Worm (Caenorhabditis elegans) whole organism, late embryonic: ENCODE results near the gene T11G6.2.

Experiments
- C08G9.2 ChIP-seq: sonication (generic microtip); optimal IDR thresholded peaks from 2 replicates; lab custom pipeline; 2016; ENCODE audit warnings: mild to moderate bottlenecking, missing genetic modification characterization, moderate library complexity, missing compliant biosample characterization
- C38D4.7 ChIP-seq: fragments of 200-800 bp; sonication (Bioruptor generic); optimal IDR thresholded peaks from 2 replicates; lab custom pipeline; 2018; ENCODE audit warnings: mild to moderate bottlenecking, missing genetic modification characterization, moderate library complexity, missing compliant biosample characterization
- F13H6.1 ChIP-seq: sonication (generic microtip); optimal IDR thresholded peaks from 2 replicates; lab custom pipeline; 2016; ENCODE audit warnings: missing genetic modification characterization, missing compliant biosample characterization
- K09A11.1 ChIP-seq: sonication (generic microtip); optimal IDR thresholded peaks from 2 replicates; lab custom pipeline; 2017; ENCODE audit warnings: antibody characterized with exemption, mild to moderate bottlenecking, missing genetic modification characterization, missing compliant biosample characterization; ENCODE audit not compliant: insufficient read depth
- T23F11.4 ChIP-seq: fragments of 200-800 bp; sonication (Bioruptor generic); optimal IDR thresholded peaks from 2 replicates; lab custom pipeline; 2018; ENCODE audit warnings: mild to moderate bottlenecking, missing genetic modification characterization, missing compliant biosample characterization
- ahr-1 ChIP-seq: sonication (generic microtip); optimal IDR thresholded peaks from 2 replicates; lab custom pipeline; 2016; ENCODE audit warnings: missing genetic modification characterization, missing compliant biosample characterization
- ceh-14 ChIP-seq: sonication (generic microtip); optimal IDR thresholded peaks from 2 replicates; lab custom pipeline; 2016; ENCODE audit warnings: missing genotype, missing genetic modification characterization, missing compliant biosample characterization
- ceh-18 ChIP-seq: sonication (generic microtip); optimal IDR thresholded peaks from 2 replicates; lab custom pipeline; 2016; ENCODE audit warnings: missing genetic modification characterization, missing compliant biosample characterization
- ceh-2 ChIP-seq: sonication (generic microtip); optimal IDR thresholded peaks from 2 replicates; lab custom pipeline; 2016; ENCODE audit warnings: missing genotype, missing genetic modification characterization, missing compliant biosample characterization
- ceh-22 ChIP-seq: sonication (generic microtip); optimal IDR thresholded peaks from 2 replicates; lab custom pipeline; 2017; ENCODE audit warnings: missing biosample characterization, missing genetic modification characterization
- ceh-24 ChIP-seq: sonication (generic microtip); optimal IDR thresholded peaks from 2 replicates; lab custom pipeline; 2016; ENCODE audit warnings: mild to moderate bottlenecking, missing genetic modification characterization, missing compliant biosample characterization
- ceh-31 ChIP-seq: sonication (generic microtip); optimal IDR thresholded peaks from 2 replicates; lab custom pipeline; 2016; ENCODE audit warnings: missing genetic modification characterization, missing compliant biosample characterization
- ceh-48 ChIP-seq: sonication (generic microtip); optimal IDR thresholded peaks from 2 replicates; lab custom pipeline; 2016; ENCODE audit warnings: missing genetic modification characterization, inconsistent platforms, missing compliant biosample characterization
- ceh-6 ChIP-seq: fragments of 200-800 bp; sonication (Bioruptor generic); optimal IDR thresholded peaks from 2 replicates; lab custom pipeline; 2018; ENCODE audit warnings: mild to moderate bottlenecking, missing genetic modification characterization, missing compliant biosample characterization
- dve-1 ChIP-seq: sonication (generic microtip); optimal IDR thresholded peaks from 2 replicates; lab custom pipeline; 2017; ENCODE audit warnings: antibody characterized with exemption, mild to moderate bottlenecking, missing genetic modification characterization, missing compliant biosample characterization
- elt-2 ChIP-seq: sonication (generic microtip); optimal IDR thresholded peaks from 2 replicates; lab custom pipeline; 2016; ENCODE audit warnings: missing genetic modification reagents, missing genetic modification characterization, missing compliant biosample characterization
- eyg-1 ChIP-seq: sonication (generic microtip); optimal IDR thresholded peaks from 2 replicates; lab custom pipeline; 2016; ENCODE audit warnings: missing genotype, missing genetic modification characterization, missing compliant biosample characterization
- fkh-10 ChIP-seq: fragments of 150-350 bp; optimal IDR thresholded peaks from 2 replicates; lab custom pipeline; 2014; ENCODE audit warnings: missing biosample characterization, missing genetic modification reagents, missing genetic modification characterization
- fkh-6 ChIP-seq: sonication (generic microtip); optimal IDR thresholded peaks from 2 replicates; lab custom pipeline; 2016; ENCODE audit warnings: missing genetic modification characterization, missing compliant biosample characterization
- gmeb-2 ChIP-seq: sonication (generic microtip); optimal IDR thresholded peaks from 2 replicates; lab custom pipeline; 2016; ENCODE audit warnings: missing genetic modification characterization, inconsistent platforms, missing compliant biosample characterization
- hlh-13 ChIP-seq: fragments of 200-800 bp; sonication (Bioruptor generic); optimal IDR thresholded peaks from 2 replicates; lab custom pipeline; 2018; ENCODE audit warnings: mild to moderate bottlenecking, missing genetic modification characterization, missing compliant biosample characterization
- hlh-30 ChIP-seq: sonication (generic microtip); optimal IDR thresholded peaks from 2 replicates; lab custom pipeline; 2017; ENCODE audit warnings: antibody characterized with exemption, missing genetic modification characterization, missing compliant biosample characterization; ENCODE audit not compliant: insufficient read depth
- lim-6 ChIP-seq: sonication (generic microtip); optimal IDR thresholded peaks from 2 replicates; lab custom pipeline; 2016; ENCODE audit warnings: missing genetic modification characterization, missing compliant biosample characterization
- mec-3 ChIP-seq: sonication (generic microtip); optimal IDR thresholded peaks from 2 replicates; lab custom pipeline; 2016; ENCODE audit warnings: borderline replicate concordance, missing genetic modification characterization, missing compliant biosample characterization
- nhr-11 ChIP-seq: fragments of 150-350 bp; optimal IDR thresholded peaks from 2 replicates; lab custom pipeline; 2014; ENCODE audit warnings: missing biosample characterization, missing genetic modification characterization
- odd-2 ChIP-seq: sonication (generic microtip); optimal IDR thresholded peaks from 2 replicates; lab custom pipeline; 2017; ENCODE audit warnings: antibody characterized with exemption, mild to moderate bottlenecking, missing genetic modification characterization, missing compliant biosample characterization
- pag-3 ChIP-seq: sonication (generic microtip); optimal IDR thresholded peaks from 2 replicates; lab custom pipeline; 2016; ENCODE audit warnings: missing compliant biosample characterization, missing genetic modification characterization, borderline replicate concordance
- pat-9 ChIP-seq: fragments of 200-800 bp; sonication (Bioruptor generic); optimal IDR thresholded peaks from 2 replicates; lab custom pipeline; 2018; ENCODE audit warnings: mild to moderate bottlenecking, missing genetic modification characterization, moderate library complexity, missing compliant biosample characterization
- pha-2 ChIP-seq: sonication (generic microtip); optimal IDR thresholded peaks from 2 replicates; lab custom pipeline; 2017; ENCODE audit warnings: mild to moderate bottlenecking, missing genetic modification characterization, missing compliant biosample characterization
- pha-4 ChIP-seq: fragments of 150-350 bp; optimal IDR thresholded peaks from 2 replicates; lab custom pipeline; 2018; ENCODE audit warnings: missing biosample characterization, missing genetic modification reagents, missing genetic modification characterization
- pqm-1 ChIP-seq: sonication (generic microtip); optimal IDR thresholded peaks from 2 replicates; lab custom pipeline; 2016; ENCODE audit warnings: missing genetic modification characterization, missing compliant biosample characterization
- pros-1 ChIP-seq: fragments of 150-350 bp; optimal IDR thresholded peaks from 2 replicates; lab custom pipeline; 2014; ENCODE audit warnings: missing biosample characterization, missing genetic modification reagents, missing genetic modification characterization
- ref-2 ChIP-seq: sonication (generic microtip); optimal IDR thresholded peaks from 2 replicates; lab custom pipeline; 2016; ENCODE audit warnings: missing genetic modification characterization, missing compliant biosample characterization
- sdc-2 ChIP-seq: sonication (generic microtip); optimal IDR thresholded peaks from 2 replicates; lab custom pipeline; 2016; ENCODE audit warnings: missing genotype, missing genetic modification characterization, missing compliant biosample characterization
- sox-4 ChIP-seq: sonication (generic microtip); optimal IDR thresholded peaks from 2 replicates; lab custom pipeline; 2017; ENCODE audit warnings: mild to moderate bottlenecking, missing genetic modification characterization, inconsistent platforms, missing compliant biosample characterization
- tbx-2 ChIP-seq: sonication (generic microtip); optimal IDR thresholded peaks from 2 replicates; lab custom pipeline; 2016; ENCODE audit warnings: missing genetic modification characterization, missing compliant biosample characterization
- unc-3 ChIP-seq, 2 experiments: fragments of 200-800 bp in 1 of 2; sonication (Bioruptor generic) in 1 of 2; sonication (generic microtip) in 1 of 2; conservative IDR thresholded peaks in 1 of 2; optimal IDR thresholded peaks in 1 of 2; 2 replicates each; pipeline versions ENCODE4 v1.3.6 to Lab custom; 2016 to 2022; ENCODE audit warnings: missing compliant biosample characterization in 2 of 2, missing genetic modification characterization in 2 of 2, missing genetic modification reagents in 1 of 2
- unc-42 ChIP-seq: sonication (generic microtip); optimal IDR thresholded peaks from 2 replicates; lab custom pipeline; 2016; ENCODE audit warnings: missing genotype, missing genetic modification characterization, missing compliant biosample characterization
- unc-55 ChIP-seq: sonication (generic microtip); optimal IDR thresholded peaks from 2 replicates; lab custom pipeline; 2017; ENCODE audit warnings: missing biosample characterization, missing genetic modification reagents, missing genetic modification characterization
- unc-86 ChIP-seq: sonication (generic microtip); optimal IDR thresholded peaks from 2 replicates; lab custom pipeline; 2016; ENCODE audit warnings: missing genetic modification characterization, missing compliant biosample characterization
- zip-5 ChIP-seq: sonication (generic microtip); optimal IDR thresholded peaks from 2 replicates; lab custom pipeline; 2016; ENCODE audit warnings: missing genetic modification characterization, missing compliant biosample characterization
- ztf-16 ChIP-seq: sonication (generic microtip); optimal IDR thresholded peaks from 2 replicates; lab custom pipeline; 2017; ENCODE audit warnings: missing genetic modification characterization, missing compliant biosample characterization

The T11G6.2 gene

DNA sequence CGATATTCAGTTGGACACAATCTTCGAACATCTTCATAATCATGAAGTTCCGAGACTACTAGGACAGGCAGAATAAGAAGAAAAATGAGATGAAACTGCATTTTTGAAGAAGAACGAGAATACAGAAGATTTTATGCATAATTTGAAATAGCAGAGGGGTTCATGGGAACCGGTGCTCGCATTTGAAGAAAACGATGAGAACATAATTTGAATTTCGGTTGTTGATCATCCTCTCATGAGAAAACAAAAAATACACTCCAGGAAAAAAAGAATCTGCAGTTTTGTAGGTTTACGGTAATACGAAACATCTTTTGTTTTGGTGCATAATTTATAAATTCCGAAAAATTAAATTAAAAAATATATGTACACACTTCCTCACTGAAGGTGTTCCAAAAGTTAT lies 27.6 kb upstream of the T11G6.2 start, which contains the start of gene srlf-11:
Gene srlf-11 (minus strand): TSS at position 101 of the 400 bp plus-strand sequence.
- TF ChIP-seq zip-5 (tag; lab: Kevin White, UChicago) (no peak), dve-1 (no peak), fkh-6 (no peak), eyg-1 (tag; lab: Kevin White, UChicago) (no peak), hlh-30 (tag; lab: Kevin White, UChicago) (no peak), sdc-2 (tag; lab: Kevin White, UChicago) (no peak), C38D4.7 (no peak), F13H6.1 (no peak), ceh-6 (no peak), pat-9 (tag; lab: Kevin White, UChicago) (no peak), ref-2 (tag; lab: Kevin White, UChicago) (no peak), unc-86 (tag; lab: Kevin White, UChicago) (no peak), nhr-11 (no peak)
- TF ChIP-seq, all 69 proteins: peak for 0

DNA sequence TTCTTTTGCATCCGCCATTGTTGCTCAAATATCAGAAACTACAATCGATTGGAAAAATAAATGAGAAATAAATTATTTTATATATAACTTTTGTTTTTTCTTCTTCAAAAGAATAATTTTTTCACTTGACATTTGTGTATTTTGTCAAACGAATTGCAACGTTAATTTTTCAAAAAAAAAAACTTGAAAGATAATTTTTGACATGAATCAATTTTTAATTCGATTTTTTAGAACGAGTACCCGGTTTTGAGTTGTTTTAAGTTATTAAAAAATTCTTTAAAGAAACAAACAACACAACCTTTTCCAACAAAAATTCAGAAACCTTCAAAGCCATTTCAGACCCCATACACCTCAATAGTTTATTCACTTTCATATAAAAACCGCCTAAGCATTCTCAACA lies 26.0 kb upstream of the T11G6.2 start, which contains the start of gene F13E9.5:
Gene F13E9.5 (minus strand): TSS at position 101 of the 400 bp plus-strand sequence.
- TF ChIP-seq C38D4.7 (no peak), ceh-22 (tag; lab: Kevin White, UChicago) (no peak), ztf-16 (tag; lab: Kevin White, UChicago) (no peak), pha-2 (tag; lab: Kevin White, UChicago) (no peak), pat-9 (tag; lab: Kevin White, UChicago) (no peak), dve-1 (no peak), ceh-18 (tag; lab: Kevin White, UChicago) (no peak), ceh-24 (tag; lab: Kevin White, UChicago) (no peak), K09A11.1 (no peak), zip-5 (tag; lab: Kevin White, UChicago) (no peak), mec-3 (tag; lab: Kevin White, UChicago) (no peak), fkh-6 (no peak), T23F11.4 (GFP tag; lab: Kevin White, UChicago) (no peak), ceh-31 (tag; lab: Kevin White, UChicago) (no peak), fkh-10 (GFP tag; lab: Kevin White, UChicago) (no peak)
- TF ChIP-seq, all 69 proteins: peak for 0

DNA sequence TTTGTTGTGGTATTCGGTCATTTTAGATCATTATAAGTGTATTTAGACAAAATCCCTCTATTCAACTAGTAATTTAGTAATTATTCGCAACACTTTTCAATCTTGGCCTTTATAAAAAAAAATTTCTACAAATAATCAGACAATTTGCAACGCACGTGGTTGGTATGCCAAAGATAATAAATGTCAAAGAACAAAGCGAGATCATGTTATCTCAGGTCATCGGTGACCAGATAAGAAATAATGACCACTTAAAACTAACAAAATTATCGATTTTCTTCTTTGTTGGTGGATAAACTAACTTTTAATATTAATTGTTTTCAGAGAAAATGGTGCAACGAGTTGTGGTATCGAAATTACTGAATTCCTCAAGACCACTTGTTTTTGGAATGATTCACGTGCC lies 22.9 kb upstream of the T11G6.2 start, which contains the start of gene F13E9.13:
Gene F13E9.13 (plus strand): TSS at position 317 of the 400 bp plus-strand sequence.
- TF ChIP-seq elt-2 (tag; lab: Kevin White, UChicago) (peak; percentile 86), sdc-2 (tag; lab: Kevin White, UChicago) (no peak)

DNA sequence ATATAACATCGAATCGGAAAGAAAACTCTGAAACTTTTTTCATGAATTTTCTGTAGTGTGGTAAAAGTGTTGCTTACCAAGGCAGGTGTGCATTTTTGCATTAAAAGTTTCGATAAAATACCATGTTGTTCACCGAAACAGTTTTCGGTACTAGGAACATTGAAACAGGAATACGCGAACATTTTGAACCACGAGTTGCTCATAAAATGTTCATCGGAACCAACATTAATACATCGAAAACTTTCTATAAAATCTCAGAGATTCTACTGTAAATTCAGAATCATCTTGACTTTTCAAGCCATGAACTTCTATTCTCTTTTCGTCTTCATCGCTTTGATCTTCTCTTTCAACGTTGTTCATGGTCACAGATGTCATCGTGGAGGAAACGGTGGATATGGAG lies 22.0 kb upstream of the T11G6.2 start, which contains the start of gene fipr-15:
Gene fipr-15 (plus strand): TSS at position 301 of the 400 bp plus-strand sequence.
- no peak for TF ChIP-seq unc-86 (tag; lab: Kevin White, UChicago)
- no peak for TF ChIP-seq nhr-11
- no peak for TF ChIP-seq pqm-1 (tag; lab: Kevin White, UChicago)
- TF ChIP-seq ceh-14 (tag; lab: Kevin White, UChicago): no peak
- TF ChIP-seq, all 69 proteins: peak for 0

DNA sequence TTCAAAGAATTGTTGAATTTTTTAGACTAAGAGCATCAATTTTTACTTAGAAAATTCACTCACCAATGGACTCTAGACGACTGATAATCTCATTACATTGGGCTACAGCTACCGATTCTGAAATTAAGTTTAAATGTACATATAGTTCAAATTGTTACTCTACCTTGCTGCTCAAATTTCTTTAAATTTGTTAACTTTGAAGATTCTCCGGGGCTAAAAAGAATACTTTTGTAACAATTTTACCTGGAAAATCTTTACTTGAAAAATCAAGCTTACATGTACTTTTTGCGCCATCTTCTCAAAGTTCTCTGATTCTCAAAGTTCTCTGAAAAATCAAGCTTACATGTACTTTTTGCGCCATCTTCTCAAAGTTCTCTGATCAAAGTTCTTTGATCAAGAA lies 21.2 kb upstream of the T11G6.2 start, which contains the start of gene sdz-13:
Gene sdz-13 (minus strand): TSS at position 101 of the 400 bp plus-strand sequence.
- TF ChIP-seq pqm-1 (tag; lab: Kevin White, UChicago) (no peak), tbx-2 (tag; lab: Kevin White, UChicago) (no peak), ceh-48 (no peak), unc-42 (tag; lab: Kevin White, UChicago) (no peak)
- TF ChIP-seq, all 69 proteins: peak for 0

DNA sequence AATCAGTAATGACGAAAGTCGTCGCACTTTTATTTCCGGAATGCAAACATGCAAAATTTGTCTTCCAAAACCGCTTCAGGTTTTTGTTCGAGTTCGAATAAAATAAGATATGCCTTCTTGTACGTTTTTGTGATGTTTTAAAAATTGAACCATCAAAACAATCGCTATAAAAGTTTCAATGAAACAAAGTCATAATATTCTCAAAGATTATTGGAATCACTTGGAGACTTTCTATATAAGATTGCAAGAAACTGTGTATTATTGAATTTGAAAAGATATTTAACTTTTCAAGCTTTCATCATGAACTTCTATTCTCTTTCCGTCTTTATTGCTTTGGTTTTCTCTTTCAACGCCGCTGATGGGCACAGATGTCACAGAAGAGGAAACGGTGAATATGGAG lies 18.5 kb upstream of the T11G6.2 start, which contains the start of gene fipr-14:
Gene fipr-14 (plus strand): TSS at position 301 of the 400 bp plus-strand sequence.
- TF ChIP-seq unc-55: no peak
- no peak for TF ChIP-seq unc-3 (GFP tag; conservative IDR thresholded peaks at IDR 0.05; lab: Robert Waterston, UW)
- TF ChIP-seq unc-3 (tag; optimal IDR thresholded peaks at IDR 0.05; lab: Kevin White, UChicago): no peak
- TF ChIP-seq fkh-6: no peak
- no peak for TF ChIP-seq odd-2 (tag; lab: Kevin White, UChicago)
- no peak for TF ChIP-seq pha-2 (tag; lab: Kevin White, UChicago)
- no peak for TF ChIP-seq C08G9.2 (tag; lab: Kevin White, UChicago)
- TF ChIP-seq lim-6 (tag; lab: Kevin White, UChicago): no peak
- TF ChIP-seq ceh-2: no peak
- no peak for TF ChIP-seq hlh-13 (GFP tag; lab: Kevin White, UChicago)
- TF ChIP-seq pros-1 (tag; lab: Kevin White, UChicago): no peak
- no peak for TF ChIP-seq ahr-1 (tag; lab: Kevin White, UChicago)
- no peak for TF ChIP-seq ceh-14 (tag; lab: Kevin White, UChicago)
- no peak for TF ChIP-seq gmeb-2 (tag; lab: Kevin White, UChicago)
- TF ChIP-seq pag-3 (tag; lab: Kevin White, UChicago): no peak
- TF ChIP-seq pha-4 (tag; lab: Kevin White, UChicago): no peak
- no peak for TF ChIP-seq sox-4 (tag; lab: Kevin White, UChicago)
